Worm (Caenorhabditis elegans): ENCODE results near the gene srw-109.

DNA sequence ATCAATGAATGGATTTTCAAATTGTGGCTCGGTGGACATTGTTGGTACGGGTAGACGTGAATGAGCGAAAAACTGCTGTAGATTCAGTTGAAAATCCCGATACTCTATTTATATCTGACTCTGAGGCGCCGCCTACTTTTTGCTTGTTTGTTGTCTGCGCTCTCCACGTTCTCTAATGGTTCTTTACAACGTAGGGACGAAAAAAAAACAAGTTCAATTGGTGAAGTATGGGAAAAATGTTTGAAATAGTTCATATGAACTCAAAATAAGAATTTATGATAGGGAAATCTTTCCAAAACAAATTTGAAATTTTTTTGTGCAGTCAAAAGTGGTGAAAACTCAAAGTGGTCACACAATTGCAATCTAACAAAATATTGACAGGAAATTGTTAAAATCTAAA, 26.1 kb upstream of the srw-109 start, which contains the start of gene F48G7.10:
- TF ChIP-seq fos-1 (tag; optimal IDR thresholded peaks at IDR 0.05) (no peak), lin-39 (tag; optimal IDR thresholded peaks at IDR 0.05) (no peak), tlp-1 (tag; optimal IDR thresholded peaks at IDR 0.05) (no peak), ceh-82 (tag; optimal IDR thresholded peaks at IDR 0.05) (no peak)

Measured in whole organism, L1 larva.